Fruit fly (Drosophila melanogaster) whole organism, embryonic: ENCODE data around the gene Cand1.

Experiments
- BEAF-32 ChIP-seq: fragments of 200-800 bp; sonication (Bioruptor generic); optimal IDR thresholded peaks from 3 replicates; lab custom pipeline; 2017; ENCODE audit warnings: missing biosample characterization, missing genetic modification characterization, mild to moderate bottlenecking, moderate library complexity, missing genetic modification reagents
- CG10543 ChIP-seq: fragments of 200-800 bp; sonication (Bioruptor generic); optimal IDR thresholded peaks from 3 replicates; lab custom pipeline; 2017; ENCODE audit warnings: missing biosample characterization, mild to moderate bottlenecking, missing genetic modification characterization, moderate library complexity
- CG12299 ChIP-seq: fragments of 200-800 bp; sonication (Bioruptor generic); optimal IDR thresholded peaks from 2 replicates; lab custom pipeline; 2018; ENCODE audit warnings: missing biosample characterization, mild to moderate bottlenecking, missing genetic modification characterization
- CG12942 ChIP-seq: fragments of 200-800 bp; sonication (Bioruptor generic); optimal IDR thresholded peaks from 3 replicates; lab custom pipeline; 2016; ENCODE audit warnings: missing biosample characterization, missing genetic modification characterization
- CG13775 ChIP-seq: fragments of 200-800 bp; sonication (Bioruptor generic); optimal IDR thresholded peaks from 3 replicates; lab custom pipeline; 2017; ENCODE audit warnings: missing biosample characterization, mild to moderate bottlenecking, missing genetic modification characterization
- CG14667 ChIP-seq: fragments of 200-800 bp; sonication (Bioruptor generic); IDR thresholded peaks from 2 replicates; pipeline ENCODE4 v1.3.6; 2022; ENCODE audit warnings: missing biosample characterization, missing genetic modification characterization
- CG17186 ChIP-seq: fragments of 200-800 bp; sonication (Bioruptor generic); optimal IDR thresholded peaks from 3 replicates; lab custom pipeline; 2017; ENCODE audit warnings: missing biosample characterization, missing genetic modification reagents, missing genetic modification characterization
- CG17568 ChIP-seq: fragments of 200-800 bp; sonication (Bioruptor generic); optimal IDR thresholded peaks from 2 replicates; lab custom pipeline; 2018; ENCODE audit warnings: missing biosample characterization, mild to moderate bottlenecking, missing genetic modification characterization, moderate library complexity
- CG2889 ChIP-seq: fragments of 200-800 bp; sonication (Bioruptor generic); IDR thresholded peaks from 3 replicates; pipeline ENCODE4 v1.3.6; 2022; ENCODE audit warnings: missing biosample characterization, missing genetic modification characterization
- CG31365 ChIP-seq: fragments of 200-800 bp; sonication (Bioruptor generic); optimal IDR thresholded peaks from 2 replicates; lab custom pipeline; 2018; ENCODE audit warnings: missing biosample characterization, mild to moderate bottlenecking, missing genetic modification characterization
- CG32532 ChIP-seq: fragments of 200-800 bp; sonication (Bioruptor generic); IDR thresholded peaks from 2 replicates; pipeline ENCODE4 v1.3.6; 2022; ENCODE audit warnings: missing biosample characterization, missing genetic modification characterization
- CG32767 ChIP-seq: fragments of 200-800 bp; sonication (Bioruptor generic); IDR thresholded peaks from 2 replicates; pipeline ENCODE4 v1.3.6; 2022; ENCODE audit warnings: missing biosample characterization, missing genetic modification characterization
- CG4424 ChIP-seq: fragments of 200-800 bp; sonication (Bioruptor generic); optimal IDR thresholded peaks from 3 replicates; lab custom pipeline; 2016; ENCODE audit warnings: missing biosample characterization, missing genetic modification characterization
- CG4617 ChIP-seq: fragments of 200-800 bp; sonication (Bioruptor generic); optimal IDR thresholded peaks from 3 replicates; lab custom pipeline; 2016; ENCODE audit warnings: missing biosample characterization, missing genetic modification characterization, borderline replicate concordance
- CG4730 ChIP-seq: fragments of 200-800 bp; sonication (Bioruptor generic); IDR thresholded peaks from 2 replicates; pipeline ENCODE4 v1.3.6; 2022; ENCODE audit warnings: missing biosample characterization, missing genetic modification characterization
- CG4820 ChIP-seq: fragments of 200-800 bp; sonication (Bioruptor generic); optimal IDR thresholded peaks from 3 replicates; lab custom pipeline; 2016; ENCODE audit warnings: missing biosample characterization, missing genetic modification characterization
- CG7271 ChIP-seq: fragments of 200-800 bp; sonication (Bioruptor generic); optimal IDR thresholded peaks from 2 replicates; lab custom pipeline; 2018; ENCODE audit warnings: missing biosample characterization, mild to moderate bottlenecking, missing genetic modification characterization, moderate library complexity
- CG8478 ChIP-seq: fragments of >200 bp; optimal IDR thresholded peaks from 2 replicates; lab custom pipeline; 2018
- CoRest ChIP-seq: fragments of 200-800 bp; sonication (Bioruptor generic); optimal IDR thresholded peaks from 3 replicates; lab custom pipeline; 2018; ENCODE audit warnings: missing biosample characterization, mild to moderate bottlenecking, missing genetic modification characterization, moderate library complexity
- Drgx ChIP-seq: fragments of 200-800 bp; sonication (Bioruptor generic); IDR thresholded peaks from 2 replicates; pipeline ENCODE4 v1.3.6; 2022; ENCODE audit warnings: missing biosample characterization, missing genetic modification characterization
- Hmr ChIP-seq: fragments of 200-800 bp; sonication (Bioruptor generic); optimal IDR thresholded peaks from 3 replicates; lab custom pipeline; 2017; ENCODE audit warnings: mild to moderate bottlenecking, missing biosample characterization, missing genetic modification reagents, missing genetic modification characterization
- Mad ChIP-seq: fragments of 200-800 bp; sonication (Bioruptor generic); optimal IDR thresholded peaks from 2 replicates; lab custom pipeline; 2016; ENCODE audit warnings: missing biosample characterization, missing genetic modification characterization
- NC2β ChIP-seq: fragments of 200-800 bp; sonication (Bioruptor generic); optimal IDR thresholded peaks from 2 replicates; lab custom pipeline; 2016; ENCODE audit warnings: missing biosample characterization, missing genetic modification characterization
- Nf-YA ChIP-seq: fragments of 200-800 bp; sonication (Bioruptor generic); IDR thresholded peaks from 2 replicates; pipeline ENCODE4 v1.3.6; 2022; ENCODE audit warnings: missing biosample characterization, missing genetic modification characterization
- Nf-YB ChIP-seq: fragments of 200-800 bp; sonication (Bioruptor generic); optimal IDR thresholded peaks from 3 replicates; lab custom pipeline; 2019; ENCODE audit warnings: missing biosample characterization, mild to moderate bottlenecking, missing genetic modification characterization, moderate library complexity
- Trl ChIP-seq, 3 experiments: fragments of >200 bp in 2 of 3; fragments of 200-800 bp in 1 of 3; sonication (Bioruptor generic) in 1 of 3; optimal IDR thresholded peaks; 2 replicates in 1 of 3; 3 replicates in 2 of 3; lab custom pipeline; 2016 to 2017; ENCODE audit warnings: missing biosample characterization in 1 of 3, missing genetic modification characterization in 1 of 3
- YL-1 ChIP-seq: fragments of 200-800 bp; sonication (Bioruptor generic); optimal IDR thresholded peaks from 3 replicates; lab custom pipeline; 2017; ENCODE audit warnings: missing biosample characterization, mild to moderate bottlenecking, missing genetic modification characterization
- ab ChIP-seq: fragments of 200-800 bp; sonication (Bioruptor generic); optimal IDR thresholded peaks from 2 replicates; lab custom pipeline; 2016; ENCODE audit warnings: missing biosample characterization, missing genetic modification characterization
- dm ChIP-seq: fragments of 200-800 bp; sonication (Bioruptor generic); optimal IDR thresholded peaks from 3 replicates; lab custom pipeline; 2016; ENCODE audit warnings: missing biosample characterization, missing genetic modification characterization
- en ChIP-seq: fragments of 200-800 bp; sonication (Bioruptor generic); optimal IDR thresholded peaks from 2 replicates; lab custom pipeline; 2016; ENCODE audit warnings: missing biosample characterization, missing genetic modification characterization
- ewg ChIP-seq: fragments of 200-800 bp; sonication (Bioruptor generic); optimal IDR thresholded peaks from 3 replicates; lab custom pipeline; 2017; ENCODE audit warnings: mild to moderate bottlenecking, missing biosample characterization, missing genetic modification reagents, missing genetic modification characterization
- gt ChIP-seq: fragments of 200-800 bp; sonication (Bioruptor generic); IDR thresholded peaks from 2 replicates; pipeline ENCODE4 v1.3.6; 2022; ENCODE audit warnings: missing biosample characterization, missing genetic modification characterization
- hkb ChIP-seq, 2 experiments: fragments of 200-800 bp in 1 of 2; fragments of >200 bp in 1 of 2; sonication (Bioruptor generic) in 1 of 2; IDR thresholded peaks in 1 of 2; optimal IDR thresholded peaks in 1 of 2; 2 replicates each; pipeline versions ENCODE4 v1.3.6 to Lab custom; 2017 to 2022; ENCODE audit warnings: missing biosample characterization in 1 of 2, missing genetic modification characterization in 1 of 2
- klu ChIP-seq: fragments of 200-800 bp; sonication (Bioruptor generic); IDR thresholded peaks from 2 replicates; pipeline ENCODE4 v1.3.6; 2022; ENCODE audit warnings: missing biosample characterization, missing genetic modification characterization
- lab ChIP-seq: fragments of 200-800 bp; sonication (Bioruptor generic); optimal IDR thresholded peaks from 3 replicates; lab custom pipeline; 2017; ENCODE audit warnings: missing biosample characterization, missing genetic modification characterization, mild to moderate bottlenecking, moderate library complexity, missing genetic modification reagents
- lilli ChIP-seq: fragments of 200-800 bp; sonication (Bioruptor generic); optimal IDR thresholded peaks from 3 replicates; lab custom pipeline; 2016; ENCODE audit warnings: missing biosample characterization, missing genetic modification characterization
- lmd ChIP-seq: fragments of 200-800 bp; sonication (Bioruptor generic); IDR thresholded peaks from 2 replicates; pipeline ENCODE4 v1.3.6; 2022; ENCODE audit warnings: missing biosample characterization, missing genetic modification characterization
- mam ChIP-seq: fragments of 200-800 bp; sonication (Bioruptor generic); optimal IDR thresholded peaks from 3 replicates; lab custom pipeline; 2016; ENCODE audit warnings: missing biosample characterization, missing genetic modification characterization
- nerfin-2 ChIP-seq: fragments of 200-800 bp; sonication (Bioruptor generic); IDR thresholded peaks from 2 replicates; pipeline ENCODE4 v1.3.6; 2022; ENCODE audit warnings: missing biosample characterization, missing genetic modification characterization; ENCODE audit not compliant: partially characterized antibody
- org-1 ChIP-seq: fragments of 200-800 bp; sonication (Bioruptor generic); optimal IDR thresholded peaks from 2 replicates; lab custom pipeline; 2017; ENCODE audit warnings: missing biosample characterization, missing genetic modification characterization
- pb ChIP-seq: fragments of 200-800 bp; sonication (Bioruptor generic); optimal IDR thresholded peaks from 3 replicates; lab custom pipeline; 2016; ENCODE audit warnings: missing biosample characterization, missing genetic modification characterization
- pnt ChIP-seq: fragments of 200-800 bp; sonication (Bioruptor generic); optimal IDR thresholded peaks from 3 replicates; lab custom pipeline; 2016; ENCODE audit warnings: missing biosample characterization, missing genetic modification characterization
- sd ChIP-seq: fragments of 200-800 bp; sonication (Bioruptor generic); optimal IDR thresholded peaks from 3 replicates; lab custom pipeline; 2018; ENCODE audit warnings: missing biosample characterization, mild to moderate bottlenecking, missing genetic modification characterization, moderate library complexity
- sens-2 ChIP-seq: fragments of 200-800 bp; sonication (Bioruptor generic); IDR thresholded peaks from 2 replicates; pipeline ENCODE4 v1.3.6; 2022; ENCODE audit warnings: missing biosample characterization, missing genetic modification characterization
- shn ChIP-seq: fragments of 200-800 bp; sonication (Bioruptor generic); optimal IDR thresholded peaks from 3 replicates; lab custom pipeline; 2016; ENCODE audit warnings: missing biosample characterization, missing genetic modification characterization
- slou ChIP-seq: fragments of 200-800 bp; sonication (Bioruptor generic); optimal IDR thresholded peaks from 3 replicates; lab custom pipeline; 2016; ENCODE audit warnings: missing biosample characterization, missing genetic modification characterization
- stc ChIP-seq: fragments of 200-800 bp; sonication (Bioruptor generic); IDR thresholded peaks from 2 replicates; pipeline ENCODE4 v1.3.6; 2022; ENCODE audit warnings: missing biosample characterization, missing genetic modification characterization
- tna ChIP-seq: fragments of 200-800 bp; sonication (Bioruptor generic); IDR thresholded peaks from 2 replicates; pipeline ENCODE4 v1.3.6; 2022; ENCODE audit warnings: missing biosample characterization, missing genetic modification characterization; ENCODE audit not compliant: partially characterized antibody
- zfh2 ChIP-seq: fragments of 200-800 bp; sonication (Bioruptor generic); optimal IDR thresholded peaks from 2 replicates; lab custom pipeline; 2016; ENCODE audit warnings: missing biosample characterization, missing genetic modification characterization

The Cand1 gene

DNA sequence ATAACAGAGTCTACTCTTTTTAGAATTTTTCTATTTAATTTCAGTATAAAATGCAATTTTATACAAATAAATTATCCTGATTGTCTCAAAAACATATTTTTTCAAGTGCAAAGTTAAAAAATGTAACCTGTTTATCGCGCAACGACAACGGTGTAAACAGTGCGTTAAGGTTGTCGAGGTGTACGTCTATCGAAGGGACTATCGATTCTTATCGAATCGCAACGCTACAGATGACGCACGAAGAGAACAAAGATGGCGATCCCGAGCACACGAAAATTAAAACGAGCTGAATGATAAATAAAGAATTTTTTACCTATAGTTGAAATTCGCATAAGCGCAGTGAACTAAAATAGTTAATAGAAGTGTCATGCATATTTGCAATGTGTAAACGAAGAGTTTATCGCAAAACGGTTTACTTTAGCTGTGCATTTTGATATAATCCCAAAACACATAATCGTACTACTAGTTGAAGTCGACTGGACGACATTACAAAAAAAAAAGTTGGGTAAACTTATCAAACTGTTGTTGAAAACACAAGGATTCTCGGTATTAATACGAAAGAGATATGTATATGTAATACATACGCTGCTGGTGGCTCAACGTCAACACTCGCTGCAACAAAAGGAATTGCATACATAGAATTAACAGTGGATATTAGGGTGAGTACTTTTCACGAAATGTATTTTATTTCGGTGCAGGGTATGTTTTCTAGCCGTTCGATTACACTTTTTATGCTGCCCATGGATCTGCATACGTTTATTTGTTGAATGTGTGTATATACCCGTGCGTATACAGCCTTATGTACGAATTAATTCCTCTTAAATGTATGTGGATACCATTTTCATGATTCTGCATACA, 25.6 kb upstream of the Cand1 start, which contains the start of gene da (continued):
- peak; percentile 46 for TF ChIP-seq sd (tag; lab: Kevin White, UChicago)
- no peak for TF ChIP-seq CG14667 (GFP tag; lab: Robert Waterston, UW)
- TF ChIP-seq CG4424 (GFP tag; lab: Kevin White, UChicago): peak; percentile 55
- TF ChIP-seq CG4730: no peak
- no peak for TF ChIP-seq ab (GFP tag; lab: Kevin White, UChicago)
- TF ChIP-seq org-1 (GFP tag; lab: Kevin White, UChicago): no peak
- TF ChIP-seq hkb (optimal IDR thresholded peaks at IDR 0.05; lab: Kevin White, UChicago): no peak
- TF ChIP-seq hkb (GFP tag; IDR thresholded peaks at IDR 0.05; lab: Robert Waterston, UW): peak; percentile 54
- TF ChIP-seq CG12299 (tag; lab: Kevin White, UChicago): no peak
- TF ChIP-seq sens-2 (GFP tag; lab: Robert Waterston, UW): no peak
- peak; percentile 7 for TF ChIP-seq shn (GFP tag; lab: Kevin White, UChicago)
- TF ChIP-seq NC2β (GFP tag; lab: Kevin White, UChicago): peak; percentile 63
- TF ChIP-seq CG4820 (GFP tag; lab: Kevin White, UChicago): peak; percentile 35
- TF ChIP-seq CG32532 (GFP tag; lab: Robert Waterston, UW): peak; percentile 66
- TF ChIP-seq slou: no peak
- peak; percentile 49 for TF ChIP-seq CG4617 (GFP tag; lab: Kevin White, UChicago)
- no peak for TF ChIP-seq ewg (GFP tag; lab: Kevin White, UChicago)
- peak; percentile 49 for TF ChIP-seq CG13775
- peak; percentile 73 for TF ChIP-seq CoRest
- peak; percentile 24 for TF ChIP-seq CG17568 (GFP tag; lab: Kevin White, UChicago)
- peak; percentile 70 for TF ChIP-seq mam
- TF ChIP-seq lab (GFP tag; lab: Kevin White, UChicago): no peak
- TF ChIP-seq Mad (GFP tag; lab: Kevin White, UChicago): peak; percentile 39
- TF ChIP-seq CG10543 (GFP tag; lab: Kevin White, UChicago): peak; percentile 21
- peak; percentile 69 for TF ChIP-seq zfh2
- TF ChIP-seq CG32767: peak; percentile 30; the same call in 1 of the 2 replicates
- peak; percentile 37; the same call in 1 of the 2 replicates for TF ChIP-seq Drgx (GFP tag; lab: Robert Waterston, UW)
- TF ChIP-seq Nf-YA (GFP tag; lab: Robert Waterston, UW): no peak
- peak; percentile 79 for TF ChIP-seq CG17186 (GFP tag; lab: Kevin White, UChicago)
- TF ChIP-seq CG31365 (tag; lab: Kevin White, UChicago): no peak
- TF ChIP-seq CG2889 (GFP tag; lab: Robert Waterston, UW): no peak
- peak; percentile 26 for TF ChIP-seq pnt (GFP tag; lab: Kevin White, UChicago)
- peak; percentile 3 for TF ChIP-seq CG7271
- TF ChIP-seq Nf-YB (GFP tag; lab: Kevin White, UChicago): peak; percentile 38
- peak; percentile 69 for TF ChIP-seq BEAF-32 (GFP tag; lab: Kevin White, UChicago)
- no peak for TF ChIP-seq lmd (GFP tag; lab: Robert Waterston, UW)
- no peak for TF ChIP-seq gt (GFP tag; lab: Robert Waterston, UW)
- peak; percentile 89 for TF ChIP-seq YL-1 (GFP tag; lab: Kevin White, UChicago)
- no peak for TF ChIP-seq klu (GFP tag; lab: Robert Waterston, UW)
- TF ChIP-seq nerfin-2 (GFP tag; lab: Robert Waterston, UW): peak; percentile 65
- no peak for TF ChIP-seq CG8478 (lab: Kevin White, UChicago)
- TF ChIP-seq lilli (GFP tag; lab: Kevin White, UChicago): peak; percentile 70
- TF ChIP-seq en (GFP tag; lab: Kevin White, UChicago): no peak
- no peak for TF ChIP-seq pb (GFP tag; lab: Kevin White, UChicago)
- peak; percentile 76 for TF ChIP-seq dm
- no peak for TF ChIP-seq Trl (optimal IDR thresholded peaks at IDR 0.05; lab: Kevin White, UChicago)
- TF ChIP-seq Trl (GFP tag; optimal IDR thresholded peaks at IDR 0.05; lab: Kevin White, UChicago): peak; percentile 47
- TF ChIP-seq stc (GFP tag; lab: Robert Waterston, UW): peak; percentile 70
- TF ChIP-seq CG12942 (GFP tag; lab: Kevin White, UChicago): peak; percentile 22
- TF ChIP-seq Hmr: peak; percentile 63
- TF ChIP-seq tna (GFP tag; lab: Robert Waterston, UW): peak; percentile 13; the same call in 1 of the 2 replicates
